Fruit fly (Drosophila melanogaster) whole organism, embryonic: ENCODE measurements around the gene ry.

Experiments
- Aef1 ChIP-seq: fragments of 200-800 bp; sonication (Bioruptor generic); IDR thresholded peaks from 3 replicates; pipeline ENCODE4 v1.3.6; 2022; ENCODE audit warnings: missing biosample characterization, missing genetic modification characterization
- CG1024 ChIP-seq: fragments of 200-800 bp; sonication (Bioruptor generic); IDR thresholded peaks from 2 replicates; pipeline ENCODE4 v1.3.6; 2022; ENCODE audit warnings: missing biosample characterization, missing genetic modification characterization
- CG11695 ChIP-seq: fragments of 200-800 bp; sonication (Bioruptor generic); IDR thresholded peaks from 3 replicates; pipeline ENCODE4 v1.3.6; 2022; ENCODE audit warnings: missing biosample characterization, missing genetic modification characterization
- CG11696 ChIP-seq: fragments of 200-800 bp; sonication (Bioruptor generic); IDR thresholded peaks from 2 replicates; pipeline ENCODE4 v1.3.6; 2022; ENCODE audit warnings: missing biosample characterization, missing genetic modification characterization
- CG13894 ChIP-seq: fragments of 200-800 bp; sonication (Bioruptor generic); optimal IDR thresholded peaks from 3 replicates; lab custom pipeline; 2018; ENCODE audit warnings: missing biosample characterization, mild to moderate bottlenecking, missing genetic modification characterization, moderate library complexity
- CG14050 ChIP-seq: fragments of 200-800 bp; sonication (Bioruptor generic); IDR thresholded peaks from 3 replicates; pipeline ENCODE4 v1.3.6; 2022; ENCODE audit warnings: missing biosample characterization, missing genetic modification characterization
- CG1602 ChIP-seq: fragments of 200-800 bp; sonication (Bioruptor generic); optimal IDR thresholded peaks from 3 replicates; lab custom pipeline; 2016; ENCODE audit warnings: missing biosample characterization, missing genetic modification characterization
- CG16813 ChIP-seq: fragments of 200-800 bp; sonication (Bioruptor generic); IDR thresholded peaks from 3 replicates; pipeline ENCODE4 v1.3.6; 2022; ENCODE audit warnings: missing biosample characterization, missing genetic modification characterization; ENCODE audit not compliant: partially characterized antibody
- CG17328 ChIP-seq: fragments of 200-800 bp; sonication (Bioruptor generic); IDR thresholded peaks from 2 replicates; pipeline ENCODE4 v1.3.6; 2022; ENCODE audit warnings: missing biosample characterization, missing genetic modification characterization
- CG17912 ChIP-seq: fragments of 200-800 bp; sonication (Bioruptor generic); optimal IDR thresholded peaks from 2 replicates; lab custom pipeline; 2018; ENCODE audit warnings: missing biosample characterization, mild to moderate bottlenecking, missing genetic modification characterization
- CG1792 ChIP-seq: fragments of 200-800 bp; sonication (Bioruptor generic); optimal IDR thresholded peaks from 2 replicates; lab custom pipeline; 2016; ENCODE audit warnings: missing biosample characterization, missing genetic modification characterization
- CG18011 ChIP-seq: fragments of 200-800 bp; sonication (Bioruptor generic); optimal IDR thresholded peaks from 2 replicates; lab custom pipeline; 2017; ENCODE audit warnings: missing biosample characterization, missing genetic modification characterization, mild to moderate bottlenecking, moderate library complexity, missing genotype
- CG18599 ChIP-seq: fragments of 200-800 bp; sonication (Bioruptor generic); optimal IDR thresholded peaks from 3 replicates; lab custom pipeline; 2017; ENCODE audit warnings: missing biosample characterization, missing genetic modification characterization, mild to moderate bottlenecking, moderate library complexity, missing genetic modification reagents
- CG2199 ChIP-seq: fragments of 200-800 bp; sonication (Bioruptor generic); IDR thresholded peaks from 3 replicates; pipeline ENCODE4 v1.3.6; 2022; ENCODE audit warnings: missing biosample characterization, missing genetic modification characterization
- CG30020 ChIP-seq: fragments of 200-800 bp; optimal IDR thresholded peaks from 2 replicates; lab custom pipeline; 2019; ENCODE audit warnings: missing biosample characterization, mild to moderate bottlenecking, missing genetic modification characterization, moderate library complexity
- CG33557 ChIP-seq: fragments of 200-800 bp; sonication (Bioruptor generic); optimal IDR thresholded peaks from 2 replicates; lab custom pipeline; 2019; ENCODE audit warnings: missing biosample characterization, mild to moderate bottlenecking, missing genetic modification characterization, moderate library complexity
- CG34422 ChIP-seq: fragments of 200-800 bp; sonication (Bioruptor generic); IDR thresholded peaks from 3 replicates; pipeline ENCODE4 v1.3.6; 2022; ENCODE audit warnings: missing biosample characterization, missing genetic modification characterization
- CG42726 ChIP-seq: fragments of 200-800 bp; sonication (Bioruptor generic); IDR thresholded peaks from 2 replicates; pipeline ENCODE4 v1.3.6; 2022; ENCODE audit warnings: missing biosample characterization, missing genetic modification characterization; ENCODE audit not compliant: partially characterized antibody
- CG4404 ChIP-seq: fragments of 200-800 bp; sonication (Bioruptor generic); IDR thresholded peaks from 2 replicates; pipeline ENCODE4 v1.3.6; 2022; ENCODE audit warnings: missing biosample characterization, missing genetic modification characterization
- CG4424 ChIP-seq: fragments of 200-800 bp; sonication (Bioruptor generic); optimal IDR thresholded peaks from 3 replicates; lab custom pipeline; 2016; ENCODE audit warnings: missing biosample characterization, missing genetic modification characterization
- CG7928 ChIP-seq: fragments of 200-800 bp; sonication (Bioruptor generic); optimal IDR thresholded peaks from 2 replicates; lab custom pipeline; 2017; ENCODE audit warnings: missing biosample characterization, mild to moderate bottlenecking, missing genetic modification characterization
- CG8765 ChIP-seq: fragments of 200-800 bp; sonication (Bioruptor generic); IDR thresholded peaks from 2 replicates; pipeline ENCODE4 v1.3.6; 2022; ENCODE audit warnings: missing biosample characterization, missing genetic modification characterization
- CG9215 ChIP-seq: fragments of 200-800 bp; sonication (Bioruptor generic); IDR thresholded peaks from 2 replicates; pipeline ENCODE4 v1.3.6; 2022; ENCODE audit warnings: missing biosample characterization, missing genetic modification characterization
- D ChIP-seq, 2 experiments: fragments of 200-800 bp in 1 of 2; fragments of >200 bp in 1 of 2; sonication (Bioruptor generic) in 1 of 2; optimal IDR thresholded peaks; 2 replicates in 1 of 2; 3 replicates in 1 of 2; lab custom pipeline; 2017; ENCODE audit warnings: mild to moderate bottlenecking in 1 of 2, missing biosample characterization in 1 of 2, missing genetic modification characterization in 1 of 2, missing genetic modification reagents in 1 of 2
- Doc3 ChIP-seq: fragments of 200-800 bp; sonication (Bioruptor generic); IDR thresholded peaks from 3 replicates; pipeline ENCODE4 v1.3.6; 2022; ENCODE audit warnings: missing biosample characterization, missing genetic modification characterization; ENCODE audit not compliant: partially characterized antibody
- H15 ChIP-seq: fragments of 200-800 bp; sonication (Bioruptor generic); IDR thresholded peaks from 3 replicates; pipeline ENCODE4 v1.3.6; 2022; ENCODE audit warnings: missing biosample characterization, missing genetic modification characterization
- Hr39 ChIP-seq: fragments of >200 bp; optimal IDR thresholded peaks from 2 replicates; lab custom pipeline; 2017
- Hr78 ChIP-seq, 2 experiments: fragments of 200-800 bp in 1 of 2; fragments of >200 bp in 1 of 2; sonication (Bioruptor generic) in 1 of 2; optimal IDR thresholded peaks; 2 replicates each; lab custom pipeline; 2017 to 2019; ENCODE audit warnings: missing biosample characterization in 2 of 2, missing genetic modification characterization in 2 of 2, mild to moderate bottlenecking in 1 of 2, moderate library complexity in 1 of 2
- MESR4 ChIP-seq: fragments of 200-800 bp; sonication (Bioruptor generic); optimal IDR thresholded peaks from 2 replicates; lab custom pipeline; 2018; ENCODE audit warnings: missing biosample characterization, mild to moderate bottlenecking, missing genetic modification characterization, moderate library complexity
- Nf-YB ChIP-seq: fragments of 200-800 bp; sonication (Bioruptor generic); optimal IDR thresholded peaks from 3 replicates; lab custom pipeline; 2019; ENCODE audit warnings: missing biosample characterization, mild to moderate bottlenecking, missing genetic modification characterization, moderate library complexity
- Scr ChIP-seq: fragments of 200-800 bp; sonication (Bioruptor generic); IDR thresholded peaks from 2 replicates; pipeline ENCODE4 v1.3.6; 2022; ENCODE audit warnings: missing biosample characterization, missing genetic modification characterization; ENCODE audit not compliant: partially characterized antibody
- Ssrp ChIP-seq: fragments of 200-800 bp; sonication (Bioruptor generic); optimal IDR thresholded peaks from 2 replicates; lab custom pipeline; 2018; ENCODE audit warnings: missing biosample characterization, mild to moderate bottlenecking, missing genetic modification characterization, moderate library complexity
- YL-1 ChIP-seq: fragments of 200-800 bp; sonication (Bioruptor generic); optimal IDR thresholded peaks from 3 replicates; lab custom pipeline; 2017; ENCODE audit warnings: missing biosample characterization, mild to moderate bottlenecking, missing genetic modification characterization
- bab2 ChIP-seq: fragments of 200-800 bp; sonication (Bioruptor generic); optimal IDR thresholded peaks from 2 replicates; lab custom pipeline; 2016; ENCODE audit warnings: missing biosample characterization, missing genetic modification characterization
- br ChIP-seq: fragments of >200 bp; optimal IDR thresholded peaks from 2 replicates; lab custom pipeline; 2017
- chm ChIP-seq: fragments of 200-800 bp; sonication (Bioruptor generic); IDR thresholded peaks from 2 replicates; pipeline ENCODE4 v1.3.6; 2022; ENCODE audit warnings: missing biosample characterization, missing genetic modification characterization
- crol ChIP-seq: fragments of 200-800 bp; sonication (Bioruptor generic); IDR thresholded peaks from 2 replicates; pipeline ENCODE4 v1.3.6; 2022; ENCODE audit warnings: missing biosample characterization, missing genetic modification characterization
- cwo ChIP-seq: fragments of 200-800 bp; sonication (Bioruptor generic); optimal IDR thresholded peaks from 3 replicates; lab custom pipeline; 2017; ENCODE audit warnings: missing biosample characterization, missing genetic modification characterization, mild to moderate bottlenecking, moderate library complexity, missing genetic modification reagents
- disco-r ChIP-seq: fragments of 200-800 bp; sonication (Bioruptor generic); optimal IDR thresholded peaks from 2 replicates; lab custom pipeline; 2016; ENCODE audit warnings: missing biosample characterization, missing genetic modification characterization
- fru ChIP-seq: fragments of >200 bp; optimal IDR thresholded peaks from 2 replicates; lab custom pipeline; 2017
- gfzf ChIP-seq: fragments of 200-800 bp; sonication (Bioruptor generic); optimal IDR thresholded peaks from 2 replicates; lab custom pipeline; 2016; ENCODE audit warnings: missing biosample characterization, mild to moderate bottlenecking, missing genetic modification characterization, moderate library complexity
- gsb ChIP-seq: fragments of 200-800 bp; sonication (Bioruptor generic); IDR thresholded peaks from 2 replicates; pipeline ENCODE4 v1.3.6; 2022; ENCODE audit warnings: missing biosample characterization, missing genetic modification characterization
- hb ChIP-seq: fragments of 200-800 bp; sonication (Bioruptor generic); IDR thresholded peaks from 3 replicates; pipeline ENCODE4 v1.3.6; 2022; ENCODE audit warnings: missing biosample characterization, missing genetic modification characterization; ENCODE audit not compliant: partially characterized antibody
- kay ChIP-seq: fragments of 200-800 bp; sonication (Bioruptor generic); optimal IDR thresholded peaks from 2 replicates; lab custom pipeline; 2016; ENCODE audit warnings: missing biosample characterization, missing genetic modification characterization
- psq ChIP-seq: fragments of 200-800 bp; sonication (Bioruptor generic); optimal IDR thresholded peaks from 2 replicates; lab custom pipeline; 2017; ENCODE audit warnings: missing biosample characterization, missing genetic modification characterization
- sc ChIP-seq, 3 experiments: fragments of >200 bp in 2 of 3; fragments of 200-800 bp in 1 of 3; sonication (Bioruptor generic) in 1 of 3; optimal IDR thresholded peaks; 2 replicates in 2 of 3; 3 replicates in 1 of 3; lab custom pipeline; 2017; ENCODE audit warnings: mild to moderate bottlenecking in 1 of 3, missing biosample characterization in 1 of 3, missing genetic modification characterization in 1 of 3, missing genetic modification reagents in 1 of 3
- toy ChIP-seq: fragments of 200-800 bp; sonication (Bioruptor generic); IDR thresholded peaks from 2 replicates; pipeline ENCODE4 v1.3.6; 2022; ENCODE audit warnings: missing biosample characterization, missing genetic modification characterization
- usp ChIP-seq: fragments of >200 bp; optimal IDR thresholded peaks from 2 replicates; lab custom pipeline; 2017; ENCODE audit warnings: missing biosample characterization, missing genetic modification characterization
- z ChIP-seq: fragments of 200-800 bp; sonication (Bioruptor generic); IDR thresholded peaks from 3 replicates; pipeline ENCODE4 v1.3.6; 2022; ENCODE audit warnings: missing biosample characterization, missing genetic modification characterization

Gene ry

DNA sequence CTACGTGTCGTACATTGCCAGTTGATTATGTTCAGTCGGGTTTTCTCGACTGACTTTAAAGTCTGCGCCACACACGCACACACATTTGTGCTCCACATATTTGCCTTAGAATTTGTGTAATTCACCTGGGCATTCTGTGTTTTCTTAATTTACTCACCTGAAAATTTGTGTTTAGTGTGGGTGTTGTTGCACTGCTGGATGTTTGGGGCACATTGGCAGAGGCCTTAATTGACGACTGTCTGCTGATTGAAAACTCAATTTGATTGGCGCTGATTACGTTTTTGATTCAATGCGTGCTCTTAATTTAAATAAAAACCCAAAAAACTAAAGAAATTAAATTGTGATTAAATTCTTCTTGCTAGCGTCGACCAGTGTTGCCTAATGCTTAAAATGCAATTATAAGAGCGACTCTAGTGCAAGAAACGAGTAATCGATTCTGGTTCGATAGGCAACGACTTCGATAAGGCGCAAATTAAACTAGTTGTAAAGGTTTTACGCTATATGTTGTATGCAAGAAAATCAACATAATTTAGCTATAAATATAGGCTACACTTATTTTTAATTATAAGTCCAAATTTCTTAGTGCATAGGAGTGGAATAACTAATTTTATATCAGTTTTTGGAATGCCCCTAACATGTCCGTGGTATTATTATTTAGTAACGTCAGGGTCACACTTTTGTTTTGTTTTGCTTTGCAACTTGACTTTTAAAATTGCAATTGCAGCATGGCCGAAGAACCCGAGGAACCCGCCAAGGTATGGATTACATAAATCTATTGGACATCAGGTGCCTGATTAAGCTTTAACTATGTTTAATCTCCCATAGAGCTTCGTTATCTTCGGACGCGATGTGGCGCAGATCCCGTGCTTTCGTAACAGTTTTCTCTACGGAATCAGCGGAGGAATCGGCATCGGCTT, 1.8 kb upstream of the ry start, which contains the start of the genes CG46281 and CG46280 (continued):
- TF ChIP-seq Hr78 (GFP tag; optimal IDR thresholded peaks at IDR 0.05; lab: Kevin White, UChicago) = no peak
- no peak for TF ChIP-seq CG1792
- no peak for TF ChIP-seq CG1602 (GFP tag; lab: Kevin White, UChicago)
- peak; percentile 74 for TF ChIP-seq CG30020 (tag; lab: Kevin White, UChicago)
- no peak for TF ChIP-seq CG34422 (GFP tag; lab: Robert Waterston, UW)
- TF ChIP-seq CG42726 = no peak
- TF ChIP-seq CG17328 (GFP tag; lab: Robert Waterston, UW) = no peak
- TF ChIP-seq gfzf = peak; percentile 78
- TF ChIP-seq CG11696 = no peak
- peak; percentile 67; the same call in 2 of the 3 replicates for TF ChIP-seq hb (GFP tag; lab: Robert Waterston, UW)
- TF ChIP-seq CG16813 (GFP tag; lab: Robert Waterston, UW) = peak; percentile 52; the same call in 2 of the 3 replicates
- no peak for TF ChIP-seq CG4404 (GFP tag; lab: Robert Waterston, UW)
- no peak for TF ChIP-seq toy
- TF ChIP-seq MESR4 (GFP tag; lab: Kevin White, UChicago) = peak; percentile 66
- 0 out of 3 replicates have a peak, but pooled peaks have one; percentile 43 for TF ChIP-seq Doc3 (GFP tag; lab: Robert Waterston, UW)
- peak; percentile 83 for TF ChIP-seq YL-1 (GFP tag; lab: Kevin White, UChicago)
- no peak for TF ChIP-seq usp (GFP tag; lab: Kevin White, UChicago)
- no peak for TF ChIP-seq CG9215 (GFP tag; lab: Robert Waterston, UW)
- TF ChIP-seq CG18011 (GFP tag; lab: Kevin White, UChicago) = peak; percentile 11
- no peak for TF ChIP-seq Hr39 (lab: Kevin White, UChicago)
- no peak for TF ChIP-seq CG1024
- TF ChIP-seq CG2199 (GFP tag; lab: Robert Waterston, UW) = no peak
- no peak for TF ChIP-seq Nf-YB
- TF ChIP-seq chm (GFP tag; lab: Robert Waterston, UW) = no peak
- TF ChIP-seq disco-r (GFP tag; lab: Kevin White, UChicago) = peak; percentile 2
- no peak for TF ChIP-seq gsb (GFP tag; lab: Robert Waterston, UW)
- TF ChIP-seq CG13894 (tag; lab: Kevin White, UChicago) = no peak
- no peak for TF ChIP-seq br (lab: Kevin White, UChicago)
- TF ChIP-seq CG33557 = peak; percentile 14
- no peak for TF ChIP-seq z (GFP tag; lab: Robert Waterston, UW)
- TF ChIP-seq sc (optimal IDR thresholded peaks at IDR 0.05; lab: Kevin White, UChicago) = no peak
- no peak for TF ChIP-seq sc (GFP tag; optimal IDR thresholded peaks at IDR 0.05; lab: Kevin White, UChicago)
- TF ChIP-seq Ssrp = no peak
- TF ChIP-seq CG11695 (GFP tag; lab: Robert Waterston, UW) = no peak
- TF ChIP-seq CG17912 (GFP tag; lab: Kevin White, UChicago) = no peak
- TF ChIP-seq CG4424 = peak; percentile 20
- no peak for TF ChIP-seq CG14050 (GFP tag; lab: Robert Waterston, UW)
- TF ChIP-seq bab2 (GFP tag; lab: Kevin White, UChicago) = peak; percentile 2
- no peak for TF ChIP-seq Aef1
- TF ChIP-seq fru (lab: Kevin White, UChicago) = no peak
- TF ChIP-seq Scr (GFP tag; lab: Robert Waterston, UW) = peak; percentile 62
- no peak for TF ChIP-seq psq (GFP tag; lab: Kevin White, UChicago)
- no peak for TF ChIP-seq H15 (GFP tag; lab: Robert Waterston, UW)
- TF ChIP-seq CG18599 = no peak
- no peak for TF ChIP-seq crol
- no peak for TF ChIP-seq CG7928 (GFP tag; lab: Kevin White, UChicago)
- TF ChIP-seq cwo (GFP tag; lab: Kevin White, UChicago) = no peak
- TF ChIP-seq D (optimal IDR thresholded peaks at IDR 0.05; lab: Kevin White, UChicago) = no peak
- no peak for TF ChIP-seq D (GFP tag; optimal IDR thresholded peaks at IDR 0.05; lab: Kevin White, UChicago)
- no peak for TF ChIP-seq kay (GFP tag; lab: Kevin White, UChicago)
- TF ChIP-seq CG8765 = no peak
